Fruit fly (Drosophila melanogaster): ENCODE data around the gene CG1835.

Gene CG1835

dm6 chrX:20656535-20657350 is 5.0 kb upstream of the CG1835 start, which contains the start of gene Cyp6v1 (continued):
- 0 out of 4 replicates have a peak, but pooled peaks have one; percentile 52 for TF ChIP-seq chinmo (GFP tag; IDR thresholded peaks at IDR 0.05; ENCODE audit: partially characterized antibody)
- no peak for TF ChIP-seq gt (GFP tag; IDR thresholded peaks at IDR 0.05)
- no peak for TF ChIP-seq CG17328 (GFP tag; IDR thresholded peaks at IDR 0.05)
- peak; percentile 37 for TF ChIP-seq CG8924 (tag; optimal IDR thresholded peaks at IDR 0.05)
- no peak for TF ChIP-seq CG17186 (GFP tag; optimal IDR thresholded peaks at IDR 0.05)
- no peak for TF ChIP-seq stc (GFP tag; IDR thresholded peaks at IDR 0.05)
- TF ChIP-seq CG32532 (GFP tag; IDR thresholded peaks at IDR 0.05): no peak; the same call in 1 of the 2 replicates
- TF ChIP-seq Bteb2 (GFP tag; optimal IDR thresholded peaks at IDR 0.05): no peak
- no peak for TF ChIP-seq CG4360 (GFP tag; IDR thresholded peaks at IDR 0.05)
- TF ChIP-seq ttk (GFP tag; IDR thresholded peaks at IDR 0.05): no peak
- peak; percentile 12 for TF ChIP-seq unpg (GFP tag; optimal IDR thresholded peaks at IDR 0.05)
- no peak for TF ChIP-seq CG33213 (GFP tag; optimal IDR thresholded peaks at IDR 0.05)
- TF ChIP-seq CG10366 (GFP tag; IDR thresholded peaks at IDR 0.05): no peak; the same call in 1 of the 2 replicates
- TF ChIP-seq zf30C (GFP tag; optimal IDR thresholded peaks at IDR 0.05): no peak
- no peak for TF ChIP-seq Doc2 (GFP tag; IDR thresholded peaks at IDR 0.05)
- no peak for TF ChIP-seq bigmax (GFP tag; optimal IDR thresholded peaks at IDR 0.05)
- TF ChIP-seq CG3726 (GFP tag; IDR thresholded peaks at IDR 0.05): no peak
- TF ChIP-seq CG3995 (GFP tag; optimal IDR thresholded peaks at IDR 0.05): no peak
- TF ChIP-seq CG5245 (GFP tag; optimal IDR thresholded peaks at IDR 0.05): no peak
- TF ChIP-seq trh (GFP tag; optimal IDR thresholded peaks at IDR 0.05): no peak
- TF ChIP-seq Awh (GFP tag; IDR thresholded peaks at IDR 0.05): no peak
- no peak for TF ChIP-seq CG4854 (GFP tag; optimal IDR thresholded peaks at IDR 0.05)
- TF ChIP-seq al (GFP tag; IDR thresholded peaks at IDR 0.05): peak; percentile 27; the same call in 1 of the 2 replicates
- no peak for TF ChIP-seq CG5953 (GFP tag; IDR thresholded peaks at IDR 0.05)
- TF ChIP-seq CG11247 (GFP tag; IDR thresholded peaks at IDR 0.05): no peak
- no peak for TF ChIP-seq Mes4 (GFP tag; optimal IDR thresholded peaks at IDR 0.05)
- no peak for TF ChIP-seq gcm (GFP tag; optimal IDR thresholded peaks at IDR 0.05)
- TF ChIP-seq CG11093 (GFP tag; IDR thresholded peaks at IDR 0.05): no peak
- no peak for TF ChIP-seq amos (GFP tag; IDR thresholded peaks at IDR 0.05; ENCODE audit: partially characterized antibody)
- TF ChIP-seq CG10147 (GFP tag; optimal IDR thresholded peaks at IDR 0.05): peak; percentile 44
- TF ChIP-seq CG6854 (GFP tag; optimal IDR thresholded peaks at IDR 0.05): no peak
- no peak for TF ChIP-seq CG4617 (GFP tag; optimal IDR thresholded peaks at IDR 0.05; ENCODE audit: borderline replicate concordance)
- no peak for TF ChIP-seq corto (GFP tag; optimal IDR thresholded peaks at IDR 0.05)
- no peak for TF ChIP-seq CG2889 (GFP tag; IDR thresholded peaks at IDR 0.05)
- peak; percentile 56 for TF ChIP-seq sug (tag; optimal IDR thresholded peaks at IDR 0.05)
- TF ChIP-seq vnd (GFP tag; IDR thresholded peaks at IDR 0.05; ENCODE audit: partially characterized antibody): no peak
- no peak for TF ChIP-seq CG14860 (GFP tag; IDR thresholded peaks at IDR 0.05; ENCODE audit: partially characterized antibody)
- TF ChIP-seq CG34224 (GFP tag; IDR thresholded peaks at IDR 0.05; ENCODE audit: partially characterized antibody): 0 out of 3 replicates have a peak, but pooled peaks have one; percentile 18
- TF ChIP-seq CG3847 (GFP tag; IDR thresholded peaks at IDR 0.05): peak; percentile 46; the same call in 1 of the 2 replicates
- peak; percentile 70 for TF ChIP-seq CG2678 (tag; optimal IDR thresholded peaks at IDR 0.05)
- no peak for TF ChIP-seq CG4707 (GFP tag; optimal IDR thresholded peaks at IDR 0.05)
- TF ChIP-seq gfzf (GFP tag; optimal IDR thresholded peaks at IDR 0.05): no peak
- no peak for TF ChIP-seq CG4424 (GFP tag; optimal IDR thresholded peaks at IDR 0.05)
- TF ChIP-seq Ets65A (GFP tag): peak; percentile 38
- no peak for TF ChIP-seq Eip74EF (GFP tag; optimal IDR thresholded peaks at IDR 0.05)
- TF ChIP-seq dm (GFP tag; optimal IDR thresholded peaks at IDR 0.05): no peak
- no peak for TF ChIP-seq salm (tag; optimal IDR thresholded peaks at IDR 0.05)
- TF ChIP-seq Sox102F (GFP tag; optimal IDR thresholded peaks at IDR 0.05): peak; percentile 22
- TF ChIP-seq CG16813 (GFP tag; IDR thresholded peaks at IDR 0.05; ENCODE audit: partially characterized antibody): no peak
